Fruit fly (Drosophila melanogaster): ENCODE results near the gene CG34117.

CG34117 gene

dm6 chr3R:9435898-9436297, 36.0 kb upstream of the CG34117 start:
- no peak for TF ChIP-seq vri (GFP tag; optimal IDR thresholded peaks at IDR 0.05)
- no peak for TF ChIP-seq CG11294 (GFP tag; IDR thresholded peaks at IDR 0.05)
- TF ChIP-seq lz (GFP tag; optimal IDR thresholded peaks at IDR 0.05), result no peak
- TF ChIP-seq fd85E (GFP tag; optimal IDR thresholded peaks at IDR 0.05), result no peak
- no peak for TF ChIP-seq CG16779 (tag; optimal IDR thresholded peaks at IDR 0.05)
- no peak for TF ChIP-seq CG8632 (GFP tag; optimal IDR thresholded peaks at IDR 0.05)
- no peak for TF ChIP-seq svp (GFP tag)
- no peak for TF ChIP-seq topi (GFP tag; optimal IDR thresholded peaks at IDR 0.05)
- no peak for TF ChIP-seq Sox102F (GFP tag; optimal IDR thresholded peaks at IDR 0.05)
- no peak for TF ChIP-seq Eip75B (GFP tag; optimal IDR thresholded peaks at IDR 0.05)
- TF ChIP-seq esn (GFP tag; optimal IDR thresholded peaks at IDR 0.05), result no peak
- TF ChIP-seq salr (GFP tag; optimal IDR thresholded peaks at IDR 0.05), result no peak
- TF ChIP-seq fkh (GFP tag; optimal IDR thresholded peaks at IDR 0.05), result no peak
- TF ChIP-seq CG15336 (GFP tag; IDR thresholded peaks at IDR 0.05), result no peak
- TF ChIP-seq ss (GFP tag; optimal IDR thresholded peaks at IDR 0.05), result no peak
- TF ChIP-seq CG11762 (GFP tag; optimal IDR thresholded peaks at IDR 0.05; ENCODE audit: insufficient read depth), result no peak

- TF ChIP-seq CG7368 (GFP tag; optimal IDR thresholded peaks at IDR 0.05) (peak; percentile 31), Eip78C (GFP tag) (peak; percentile 86), Hr4 (GFP tag; optimal IDR thresholded peaks at IDR 0.05) (no peak), CG31627 (GFP tag; optimal IDR thresholded peaks at IDR 0.05) (no peak), CG6854 (GFP tag; optimal IDR thresholded peaks at IDR 0.05) (no peak), CG10631 (GFP tag; optimal IDR thresholded peaks at IDR 0.05) (peak; percentile 36), Hr39 (GFP tag; optimal IDR thresholded peaks at IDR 0.05) (no peak), CG6808 (GFP tag; optimal IDR thresholded peaks at IDR 0.05) (no peak), Smox (GFP tag; optimal IDR thresholded peaks at IDR 0.05) (no peak), CG10669 (GFP tag; optimal IDR thresholded peaks at IDR 0.05) (peak; percentile 32), CG11294 (GFP tag; IDR thresholded peaks at IDR 0.05) (peak; percentile 88), CG6792 (GFP tag; optimal IDR thresholded peaks at IDR 0.05) (peak; percentile 38), dac (GFP tag; optimal IDR thresholded peaks at IDR 0.05) (peak; percentile 63), fd59A (GFP tag; optimal IDR thresholded peaks at IDR 0.05) (peak; percentile 3), Lpt (GFP tag; optimal IDR thresholded peaks at IDR 0.05) (peak; percentile 22), Met (GFP tag; optimal IDR thresholded peaks at IDR 0.05) (no peak), Sox102F (GFP tag; optimal IDR thresholded peaks at IDR 0.05) (no peak), OdsH (GFP tag; optimal IDR thresholded peaks at IDR 0.05) (peak; percentile 73), CG8632 (GFP tag; optimal IDR thresholded peaks at IDR 0.05) (peak; percentile 46), dsx (GFP tag; optimal IDR thresholded peaks at IDR 0.05; ENCODE audit: poor library complexity, severe bottlenecking) (no peak), CG16779 (tag; optimal IDR thresholded peaks at IDR 0.05) (peak; percentile 38), Ets96B (tag; optimal IDR thresholded peaks at IDR 0.05) (peak; percentile 40), CG15336 (GFP tag; IDR thresholded peaks at IDR 0.05) (peak; percentile 93), CG3032 (tag; optimal IDR thresholded peaks at IDR 0.05) (no peak), Eip75B (GFP tag; optimal IDR thresholded peaks at IDR 0.05) (peak; percentile 48), CG11902 (GFP tag; optimal IDR thresholded peaks at IDR 0.05) (no peak), ss (GFP tag; optimal IDR thresholded peaks at IDR 0.05) (no peak), CG11762 (GFP tag; optimal IDR thresholded peaks at IDR 0.05; ENCODE audit: insufficient read depth) (peak; percentile 33), spab (GFP tag; optimal IDR thresholded peaks at IDR 0.05) (peak; percentile 2), fkh (GFP tag; optimal IDR thresholded peaks at IDR 0.05) (peak; percentile 89), CG8319 (GFP tag; optimal IDR thresholded peaks at IDR 0.05) (no peak), CG32006 (GFP tag; optimal IDR thresholded peaks at IDR 0.05) (peak; percentile 85), salr (GFP tag; optimal IDR thresholded peaks at IDR 0.05) (peak in 1 of 2 experiments; percentile 78), CG9139 (GFP tag; optimal IDR thresholded peaks at IDR 0.05) (no peak), achi (GFP tag; optimal IDR thresholded peaks at IDR 0.05) (peak; percentile 73), Hr38 (GFP tag; optimal IDR thresholded peaks at IDR 0.05) (no peak), Blimp-1 (GFP tag; optimal IDR thresholded peaks at IDR 0.05) (no peak), pdm3 (GFP tag; optimal IDR thresholded peaks at IDR 0.05) (no peak), svp (GFP tag) (peak; percentile 60), acj6 (GFP tag; optimal IDR thresholded peaks at IDR 0.05) (peak; percentile 48), CG1621 (tag; optimal IDR thresholded peaks at IDR 0.05) (no peak), lz (GFP tag; optimal IDR thresholded peaks at IDR 0.05) (no peak)
Measured at dm6 chr3R:9434543-9435407, 34.9 kb upstream of the CG34117 start.
